Fruit fly (Drosophila melanogaster) whole organism: ENCODE measurements around the gene CG4686.

Experiments used
- CG8478 ChIP-seq: fragments of >200 bp; optimal IDR thresholded peaks from 2 replicates; lab custom pipeline; 2018; ENCODE audit warnings: inconsistent platforms
- Dll ChIP-seq: fragments of >200 bp; optimal IDR thresholded peaks from 2 replicates; lab custom pipeline; 2017
- EcR ChIP-seq, 2 experiments: fragments of >200 bp; optimal IDR thresholded peaks; 2 replicates each; lab custom pipeline; 2017; ENCODE audit warnings: missing biosample characterization in 2 of 2, missing genetic modification characterization in 2 of 2, missing genetic modification reagents in 2 of 2
- psq ChIP-seq: fragments of >200 bp; optimal IDR thresholded peaks from 2 replicates; lab custom pipeline; 2017

DNA sequence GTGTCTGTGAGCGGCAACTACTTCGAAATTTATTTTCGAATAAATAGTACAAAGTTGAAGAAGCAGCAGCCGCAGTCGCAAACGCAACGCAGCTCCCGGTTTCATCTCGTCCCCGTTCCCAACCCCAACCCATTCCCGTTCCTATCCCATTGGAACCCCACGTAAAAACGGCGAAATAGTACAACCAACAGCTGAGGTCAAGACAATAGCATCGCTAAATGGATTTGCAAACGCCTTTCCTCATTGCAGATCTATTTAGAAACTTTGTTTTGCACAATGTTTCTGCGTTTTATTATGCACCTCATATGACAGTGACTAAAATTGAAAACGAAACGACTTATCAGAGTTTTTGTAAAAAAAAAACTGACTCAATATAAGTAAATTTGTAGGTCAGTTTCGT is 27.1 kb downstream of the CG4686 start:
- TF ChIP-seq psq (lab: Kevin White, UChicago) (no peak), CG8478 (no peak), EcR (GFP tag; optimal IDR thresholded peaks at IDR 0.05; lab: Kevin White, UChicago) (no peak), Dll (no peak)
